Worm (Caenorhabditis elegans) whole organism, L4 larva: ENCODE measurements around the gene K02H11.4.

Source experiments
- dmd-9 ChIP-seq: fragments of 200-800 bp; sonication (Bioruptor generic); IDR thresholded peaks from 2 replicates; pipeline ENCODE4 v1.3.6; 2022; ENCODE audit warnings: missing genetic modification reagents, missing genetic modification characterization, missing compliant biosample characterization
- egl-27 ChIP-seq: sonication (generic microtip); optimal IDR thresholded peaks from 3 replicates; lab custom pipeline; 2017; ENCODE audit warnings: missing biosample characterization, missing genetic modification reagents, missing genetic modification characterization
- lim-7 ChIP-seq: fragments of 200-800 bp; sonication (Bioruptor generic); IDR thresholded peaks from 2 replicates; pipeline ENCODE4 v1.3.6; 2022; ENCODE audit warnings: missing genetic modification characterization, missing compliant biosample characterization
- nhr-48 ChIP-seq: sonication (generic microtip); optimal IDR thresholded peaks from 2 replicates; lab custom pipeline; 2016; ENCODE audit warnings: mild to moderate bottlenecking, missing genetic modification characterization, missing compliant biosample characterization
- ztf-11 ChIP-seq: fragments of 150-350 bp; optimal IDR thresholded peaks from 2 replicates; lab custom pipeline; 2014; ENCODE audit warnings: missing biosample characterization, missing genetic modification characterization

- TF ChIP-seq dmd-9 (no peak), nhr-48 (tag; lab: Kevin White, UChicago) (no peak), egl-27 (tag; lab: Kevin White, UChicago) (no peak), ztf-11 (no peak), lim-7 (no peak)
These were observed 36.6 kb downstream of the K02H11.4 start, which contains the start of gene spig-7 for ce11 chrV:1494469-1494868.
